Worm (Caenorhabditis elegans): Measurements from ENCODE around the gene F46C5.2.

The F46C5.2 gene

DNA sequence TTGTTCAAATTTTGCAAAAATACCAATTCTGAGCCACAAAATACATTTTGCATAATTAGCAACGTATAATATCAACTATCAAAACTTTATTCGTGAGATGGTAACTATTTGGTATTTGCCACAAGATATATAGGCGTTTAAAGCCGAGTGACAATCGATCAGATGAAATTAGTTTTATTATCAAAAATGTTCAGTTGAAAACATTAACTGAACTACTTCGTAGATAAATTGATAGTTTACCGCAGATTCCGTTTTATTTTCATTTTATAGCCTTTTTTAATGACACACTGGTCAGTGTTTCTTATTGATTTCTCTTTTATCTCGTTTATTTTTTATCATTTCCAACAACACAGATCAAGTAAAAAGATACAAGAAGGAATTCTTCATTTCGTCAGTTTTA is 11.9 kb downstream of the F46C5.2 start (continued):
- TF ChIP-seq blmp-1 (tag; optimal IDR thresholded peaks at IDR 0.05) (peak; percentile 32), C04F5.9 (tag; optimal IDR thresholded peaks at IDR 0.05) (no peak), mdl-1 (tag; optimal IDR thresholded peaks at IDR 0.05) (no peak), unc-86 (tag; optimal IDR thresholded peaks at IDR 0.05) (no peak), snpc-4 (tag; optimal IDR thresholded peaks at IDR 0.05) (no peak), mef-2 (tag; optimal IDR thresholded peaks at IDR 0.05) (no peak), nhr-237 (tag; optimal IDR thresholded peaks at IDR 0.05) (no peak), unc-98 (GFP tag; IDR thresholded peaks at IDR 0.05) (no peak), lin-13 (GFP tag; optimal IDR thresholded peaks at IDR 0.05) (no peak), pax-3 (tag; optimal IDR thresholded peaks at IDR 0.05) (no peak), rnt-1 (tag; optimal IDR thresholded peaks at IDR 0.05) (no peak), tbx-2 (tag; optimal IDR thresholded peaks at IDR 0.05) (no peak), ces-1 (GFP tag; optimal IDR thresholded peaks at IDR 0.05) (no peak), nhr-20 (tag; optimal IDR thresholded peaks at IDR 0.05) (peak; percentile 46), jun-1 (tag; optimal IDR thresholded peaks at IDR 0.05) (no peak), snu-23 (GFP tag; optimal IDR thresholded peaks at IDR 0.05) (peak; percentile 63), hlh-4 (tag; optimal IDR thresholded peaks at IDR 0.05) (no peak), fkh-8 (tag; optimal IDR thresholded peaks at IDR 0.05) (no peak), nhr-71 (tag; optimal IDR thresholded peaks at IDR 0.05) (peak; percentile 58), nhr-84 (tag; optimal IDR thresholded peaks at IDR 0.05) (no peak), egl-27 (tag; optimal IDR thresholded peaks at IDR 0.05) (no peak), lin-15B (tag; optimal IDR thresholded peaks at IDR 0.05) (no peak), hlh-17 (GFP tag; optimal IDR thresholded peaks at IDR 0.05; ENCODE audit: borderline replicate concordance) (no peak), fkh-10 (GFP tag; optimal IDR thresholded peaks at IDR 0.05) (no peak), pqm-1 (tag; optimal IDR thresholded peaks at IDR 0.05) (no peak), mab-9 (GFP tag; IDR thresholded peaks at IDR 0.05) (0 out of 2 replicates have a peak, but pooled peaks have one; percentile 10), irx-1 (tag; optimal IDR thresholded peaks at IDR 0.05) (no peak), zip-4 (GFP tag; optimal IDR thresholded peaks at IDR 0.05) (no peak), unc-30 (tag; optimal IDR thresholded peaks at IDR 0.05) (no peak), ztf-4 (tag; optimal IDR thresholded peaks at IDR 0.05) (no peak), elt-2 (tag; optimal IDR thresholded peaks at IDR 0.05) (no peak), ceh-90 (tag; optimal IDR thresholded peaks at IDR 0.05) (no peak), sptf-1 (tag; optimal IDR thresholded peaks at IDR 0.05) (no peak), lir-3 (tag; optimal IDR thresholded peaks at IDR 0.05; ENCODE audit: poor library complexity) (peak; percentile 14), nhr-11 (tag; optimal IDR thresholded peaks at IDR 0.05) (no peak), vab-15 (tag; optimal IDR thresholded peaks at IDR 0.05) (no peak), efl-1 (optimal IDR thresholded peaks at IDR 0.05) (no peak), efl-1 (GFP tag; optimal IDR thresholded peaks at IDR 0.05 in 1 of 2) (peak in 1 of 2 experiments; percentile 49), tlp-1 (tag; optimal IDR thresholded peaks at IDR 0.05) (no peak), skn-1 (tag; optimal IDR thresholded peaks at IDR 0.05) (no peak), ztf-11 (tag; optimal IDR thresholded peaks at IDR 0.05) (no peak), egl-13 (tag; optimal IDR thresholded peaks at IDR 0.05) (no peak), Y116A8C.19 (tag; optimal IDR thresholded peaks at IDR 0.05; ENCODE audit: borderline replicate concordance) (no peak), pag-3 (tag; optimal IDR thresholded peaks at IDR 0.05; ENCODE audit: borderline replicate concordance, insufficient read depth) (no peak), fkh-4 (tag; optimal IDR thresholded peaks at IDR 0.05; ENCODE audit: borderline replicate concordance) (no peak), lin-35 (GFP tag; optimal IDR thresholded peaks at IDR 0.05) (peak in 1 of 2 experiments; percentile 32), dpl-1 (GFP tag; optimal IDR thresholded peaks at IDR 0.05) (no peak), sox-4 (tag; optimal IDR thresholded peaks at IDR 0.05) (no peak), nhr-19 (GFP tag; conservative IDR thresholded peaks at IDR 0.05) (peak; percentile 42), nhr-85 (tag) (peak; percentile 74), sup-37 (GFP tag; optimal IDR thresholded peaks at IDR 0.05) (no peak), ceh-63 (GFP tag; optimal IDR thresholded peaks at IDR 0.05) (no peak), nhr-28 (tag; optimal IDR thresholded peaks at IDR 0.05) (no peak), nhr-12 (tag; optimal IDR thresholded peaks at IDR 0.05) (no peak)
